Worm (Caenorhabditis elegans): ENCODE data around the gene rsu-1.

The rsu-1 gene

DNA sequence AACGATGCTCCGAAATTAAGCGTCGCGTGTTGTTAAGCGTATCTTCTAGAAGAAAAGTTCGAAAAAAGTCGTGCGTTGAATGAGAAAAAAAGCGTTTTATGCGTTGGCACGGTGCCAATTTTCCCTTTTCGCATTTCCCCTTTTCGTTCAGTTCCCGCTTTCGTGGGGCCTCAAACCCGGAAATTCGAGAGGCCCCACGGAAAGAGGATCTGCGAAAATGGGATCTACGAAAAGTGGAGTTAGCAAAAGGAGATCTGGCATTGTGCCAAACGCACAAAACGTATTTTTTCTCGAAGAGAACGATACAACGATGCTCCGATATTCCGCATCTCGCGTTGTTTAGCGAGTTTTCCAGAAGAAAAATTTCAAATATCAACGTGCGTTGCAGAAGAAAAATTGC lies 28.0 kb downstream of the rsu-1 start:
- TF ChIP-seq lim-7 (GFP tag; IDR thresholded peaks at IDR 0.05) (peak; percentile 48; the same call in 1 of the 2 replicates), T20F7.1 (GFP tag; optimal IDR thresholded peaks at IDR 0.05) (peak; percentile 42), D1046.2 (GFP tag; IDR thresholded peaks at IDR 0.05) (0 out of 2 replicates have a peak, but pooled peaks have one; percentile 22), zfp-2 (tag; optimal IDR thresholded peaks at IDR 0.05) (no peak), ZK337.2 (GFP tag; IDR thresholded peaks at IDR 0.05) (peak; percentile 22; the same call in 1 of the 2 replicates), arid-1 (GFP tag; conservative IDR thresholded peaks at IDR 0.05) (peak; percentile 56; the same call in 1 of the 2 replicates), nhr-102 (tag; optimal IDR thresholded peaks at IDR 0.05) (no peak), vab-7 (GFP tag; IDR thresholded peaks at IDR 0.05) (peak; percentile 72), lsy-2 (tag; optimal IDR thresholded peaks at IDR 0.05) (no peak), mdl-1 (tag; optimal IDR thresholded peaks at IDR 0.05) (no peak), jun-1 (tag; optimal IDR thresholded peaks at IDR 0.05) (no peak), dmd-9 (GFP tag; IDR thresholded peaks at IDR 0.05) (0 out of 2 replicates have a peak, but pooled peaks have one; percentile 45), F26F4.8 (GFP tag; conservative IDR thresholded peaks at IDR 0.05) (no peak), dve-1 (tag; optimal IDR thresholded peaks at IDR 0.05; ENCODE audit: insufficient read depth) (no peak), aha-1 (tag) (peak; percentile 45), F44E2.7 (GFP tag; IDR thresholded peaks at IDR 0.05) (no peak), dpl-1 (GFP tag; optimal IDR thresholded peaks at IDR 0.05) (no peak), unc-130 (GFP tag; optimal IDR thresholded peaks at IDR 0.05) (peak; percentile 61), mxl-3 (GFP tag; optimal IDR thresholded peaks at IDR 0.05) (no peak), hmg-1.1 (GFP tag; IDR thresholded peaks at IDR 0.05) (peak; percentile 51; the same call in 1 of the 2 replicates), aly-2 (tag; optimal IDR thresholded peaks at IDR 0.05) (no peak), lin-38 (GFP tag; IDR thresholded peaks at IDR 0.05) (peak; percentile 71), nhr-10 (tag; optimal IDR thresholded peaks at IDR 0.05) (no peak), Y48G9A.11 (GFP tag; IDR thresholded peaks at IDR 0.05) (peak; percentile 85), rbr-2 (tag; optimal IDR thresholded peaks at IDR 0.05) (peak; percentile 23), lin-29 (GFP tag; IDR thresholded peaks at IDR 0.05) (no peak), mes-2 (tag; optimal IDR thresholded peaks at IDR 0.05; ENCODE audit: poor library complexity, severe bottlenecking) (peak; percentile 89), ceh-44 (GFP tag; IDR thresholded peaks at IDR 0.05) (peak; percentile 54; the same call in 1 of the 2 replicates), dmd-6 (GFP tag; IDR thresholded peaks at IDR 0.05) (peak; percentile 37; the same call in 1 of the 2 replicates), ceh-28 (tag; optimal IDR thresholded peaks at IDR 0.05) (no peak), zag-1 (tag; optimal IDR thresholded peaks at IDR 0.05) (no peak), F49E8.2 (tag; optimal IDR thresholded peaks at IDR 0.05; ENCODE audit: borderline replicate concordance) (peak; percentile 3), ceh-20 (GFP tag; IDR thresholded peaks at IDR 0.05) (peak; percentile 78), hif-1 (tag; optimal IDR thresholded peaks at IDR 0.05) (peak in 1 of 2 experiments; percentile 71), ZK546.5 (tag; optimal IDR thresholded peaks at IDR 0.05) (no peak), sdz-12 (GFP tag; optimal IDR thresholded peaks at IDR 0.05) (no peak), lir-3 (tag; optimal IDR thresholded peaks at IDR 0.05) (no peak), egl-43 (GFP tag; IDR thresholded peaks at IDR 0.05) (0 out of 2 replicates have a peak, but pooled peaks have one; percentile 32)

DNA sequence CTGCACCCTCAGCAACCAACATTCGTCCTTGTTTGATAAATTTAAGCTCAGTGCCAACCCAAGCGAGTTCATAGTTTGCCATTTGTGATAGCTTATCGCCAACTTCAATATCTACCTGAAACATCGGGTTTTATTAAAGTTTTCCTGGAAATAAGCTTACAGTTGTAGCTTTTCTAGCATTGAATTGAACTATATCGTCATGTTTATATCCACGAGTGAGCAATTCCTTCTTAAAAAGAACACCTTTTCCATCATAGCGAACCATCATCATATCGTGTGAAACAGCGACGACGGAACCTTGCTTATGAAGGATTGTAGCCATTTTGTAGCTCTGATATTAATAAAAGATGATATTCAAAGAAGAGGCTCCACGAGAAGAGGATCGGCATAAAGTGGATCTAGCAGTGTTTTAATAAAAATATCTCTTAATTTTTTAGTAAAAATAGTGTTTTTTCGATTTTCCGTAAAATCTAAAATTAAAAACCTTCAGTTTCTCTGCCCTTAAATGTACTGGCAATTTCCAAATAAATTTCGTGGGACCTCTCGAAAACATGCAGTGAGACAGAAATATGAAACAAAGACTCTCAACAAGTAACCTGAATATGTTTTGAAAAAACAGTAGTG lies 30.5 kb downstream of the rsu-1 start, which contains the start of gene M01F1.8:
Gene M01F1.8 (minus strand): TSS at position 335 of the 624 bp plus-strand sequence.
- no peak for TF ChIP-seq gei-8 (GFP tag; optimal IDR thresholded peaks at IDR 0.05)
- TF ChIP-seq lin-38 (GFP tag; IDR thresholded peaks at IDR 0.05) = peak; percentile 61
- TF ChIP-seq unc-62 (GFP tag; optimal IDR thresholded peaks at IDR 0.05 in 1 of 2) = peak in 1 of 2 experiments; percentile 77
- no peak for TF ChIP-seq unc-62 (tag; optimal IDR thresholded peaks at IDR 0.05)
- no peak for TF ChIP-seq mxl-2 (GFP tag; conservative IDR thresholded peaks at IDR 0.05)
- TF ChIP-seq Y105C5A.15 (GFP tag; IDR thresholded peaks at IDR 0.05) = 0 out of 2 replicates have a peak, but pooled peaks have one; percentile 28
- TF ChIP-seq lsy-2 (tag; optimal IDR thresholded peaks at IDR 0.05) = no peak
- TF ChIP-seq spr-1 (tag; optimal IDR thresholded peaks at IDR 0.05) = no peak
- no peak for TF ChIP-seq nhr-41 (GFP tag; IDR thresholded peaks at IDR 0.05)
- peak; percentile 46 for TF ChIP-seq F49E8.2 (tag; optimal IDR thresholded peaks at IDR 0.05; ENCODE audit: borderline replicate concordance)
- TF ChIP-seq ama-1 (optimal IDR thresholded peaks at IDR 0.05) = no peak
- no peak for TF ChIP-seq nhr-42 (GFP tag; IDR thresholded peaks at IDR 0.05)
- peak; percentile 29; the same call in 1 of the 2 replicates for TF ChIP-seq snpc-1.2 (GFP tag; IDR thresholded peaks at IDR 0.05)
- TF ChIP-seq ceh-82 (tag; optimal IDR thresholded peaks at IDR 0.05) = no peak
- 0 out of 2 replicates have a peak, but pooled peaks have one; percentile 23 for TF ChIP-seq daf-19 (GFP tag; conservative IDR thresholded peaks at IDR 0.05)
- no peak for TF ChIP-seq tra-1 (GFP tag; IDR thresholded peaks at IDR 0.05)
- no peak for TF ChIP-seq zag-1 (tag; optimal IDR thresholded peaks at IDR 0.05)
